Fruit fly (Drosophila melanogaster) whole organism, pupa: ENCODE data around the gene CG3091.

Experiments used
- CG10348 ChIP-seq: fragments of 200-800 bp; sonication (Bioruptor generic); IDR thresholded peaks from 2 replicates; pipeline ENCODE4 v1.3.6; 2022; ENCODE audit warnings: missing biosample characterization, missing genetic modification characterization
- CG12605 ChIP-seq: fragments of 200-800 bp; sonication (Bioruptor generic); IDR thresholded peaks from 2 replicates; pipeline ENCODE4 v1.3.6; 2022; ENCODE audit warnings: missing biosample characterization, missing genetic modification characterization
- CG13204 ChIP-seq: fragments of 200-800 bp; sonication (Bioruptor generic); optimal IDR thresholded peaks from 2 replicates; lab custom pipeline; 2018; ENCODE audit warnings: missing biosample characterization, mild to moderate bottlenecking, missing genetic modification characterization, moderate library complexity
- CG14655 ChIP-seq: fragments of 200-800 bp; sonication (Bioruptor generic); optimal IDR thresholded peaks from 3 replicates; lab custom pipeline; 2017; ENCODE audit warnings: mild to moderate bottlenecking, missing biosample characterization, missing genetic modification reagents, missing genetic modification characterization
- CG15710 ChIP-seq: fragments of 200-800 bp; sonication (Bioruptor generic); optimal IDR thresholded peaks from 2 replicates; lab custom pipeline; 2018; ENCODE audit warnings: missing biosample characterization, mild to moderate bottlenecking, missing genetic modification characterization, moderate library complexity
- CG17806 ChIP-seq: fragments of 200-800 bp; sonication (Bioruptor generic); optimal IDR thresholded peaks from 2 replicates; lab custom pipeline; 2018; ENCODE audit warnings: missing biosample characterization, mild to moderate bottlenecking, missing genetic modification characterization, moderate library complexity
- CG32121 ChIP-seq: fragments of 200-800 bp; sonication (Bioruptor generic); IDR thresholded peaks from 2 replicates; pipeline ENCODE4 v1.3.6; 2022; ENCODE audit warnings: missing biosample characterization, missing genetic modification characterization
- CG34367 ChIP-seq: fragments of 200-800 bp; sonication (Bioruptor generic); optimal IDR thresholded peaks from 2 replicates; lab custom pipeline; 2018; ENCODE audit warnings: missing biosample characterization, mild to moderate bottlenecking, missing genetic modification characterization
- CG4496 ChIP-seq: fragments of 200-800 bp; sonication (Bioruptor generic); IDR thresholded peaks from 3 replicates; pipeline ENCODE4 v1.3.6; 2022; ENCODE audit warnings: missing biosample characterization, missing genetic modification characterization
- CG8159 ChIP-seq: fragments of 200-800 bp; sonication (Bioruptor generic); optimal IDR thresholded peaks from 3 replicates; lab custom pipeline; 2018; ENCODE audit warnings: missing biosample characterization, mild to moderate bottlenecking, missing genetic modification characterization, moderate library complexity
- CG8301 ChIP-seq: fragments of 200-800 bp; sonication (Bioruptor generic); optimal IDR thresholded peaks from 2 replicates; lab custom pipeline; 2018; ENCODE audit warnings: missing biosample characterization, mild to moderate bottlenecking, missing genetic modification characterization
- CG9948 ChIP-seq: fragments of 200-800 bp; sonication (Bioruptor generic); optimal IDR thresholded peaks from 2 replicates; lab custom pipeline; 2018; ENCODE audit warnings: missing biosample characterization, mild to moderate bottlenecking, missing genetic modification characterization, moderate library complexity
- D1 ChIP-seq: fragments of 200-800 bp; sonication (Bioruptor generic); optimal IDR thresholded peaks from 2 replicates; lab custom pipeline; 2018; ENCODE audit warnings: missing biosample characterization, mild to moderate bottlenecking, missing genetic modification characterization, moderate library complexity
- EcR ChIP-seq: fragments of 200-800 bp; sonication (Bioruptor generic); optimal IDR thresholded peaks from 3 replicates; lab custom pipeline; 2019; ENCODE audit warnings: missing biosample characterization, missing genetic modification characterization, mild to moderate bottlenecking, moderate library complexity, missing genetic modification reagents
- Ets98B ChIP-seq: fragments of 200-800 bp; sonication (Bioruptor generic); IDR thresholded peaks from 2 replicates; pipeline ENCODE4 v1.3.6; 2022; ENCODE audit warnings: missing biosample characterization, missing genetic modification characterization
- Pif1A ChIP-seq: fragments of 200-800 bp; sonication (Bioruptor generic); optimal IDR thresholded peaks from 3 replicates; lab custom pipeline; 2016; ENCODE audit warnings: missing biosample characterization, missing genetic modification characterization
- Pif1B ChIP-seq: fragments of 200-800 bp; sonication (Bioruptor generic); optimal IDR thresholded peaks from 3 replicates; lab custom pipeline; 2016; ENCODE audit warnings: missing biosample characterization, missing genetic modification characterization
- Snoo ChIP-seq: fragments of 200-800 bp; sonication (Bioruptor generic); optimal IDR thresholded peaks from 3 replicates; lab custom pipeline; 2017; ENCODE audit warnings: missing biosample characterization, mild to moderate bottlenecking, missing genetic modification characterization, inconsistent platforms
- fd96Ca ChIP-seq: fragments of 200-800 bp; sonication (Bioruptor generic); IDR thresholded peaks from 3 replicates; pipeline ENCODE4 v1.3.6; 2022; ENCODE audit warnings: missing biosample characterization, missing genetic modification characterization
- gl ChIP-seq: fragments of 200-800 bp; sonication (Bioruptor generic); optimal IDR thresholded peaks from 2 replicates; lab custom pipeline; 2018; ENCODE audit warnings: missing biosample characterization, mild to moderate bottlenecking, missing genetic modification characterization
- rn ChIP-seq: fragments of 200-800 bp; sonication (Bioruptor generic); IDR thresholded peaks from 2 replicates; pipeline ENCODE4 v1.3.6; 2022; ENCODE audit warnings: missing biosample characterization, missing genetic modification characterization

Gene CG3091

DNA sequence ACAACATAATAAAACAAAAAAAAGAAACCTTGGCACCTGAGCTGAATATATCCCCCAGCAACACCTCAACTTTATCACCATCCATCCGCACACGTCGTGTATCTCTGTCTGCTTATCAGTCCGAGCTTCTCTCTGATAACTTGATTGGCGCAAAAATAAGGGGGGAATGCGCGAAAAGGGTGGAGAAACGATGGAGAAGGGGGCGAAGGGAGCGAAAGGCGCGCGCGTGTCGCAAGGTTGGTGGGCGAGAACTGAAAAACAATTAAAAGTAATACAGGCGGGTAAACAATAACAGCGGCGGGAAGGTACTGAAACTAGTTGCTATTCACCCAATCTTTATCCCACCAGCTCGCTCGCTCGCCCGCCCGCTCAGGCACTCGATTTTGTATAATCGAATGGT lies 32.3 kb upstream of the CG3091 start:
- TF ChIP-seq CG12605 (GFP tag; lab: Robert Waterston, UW) (no peak), fd96Ca (0 out of 3 replicates have a peak, but pooled peaks have one; percentile 11)

DNA sequence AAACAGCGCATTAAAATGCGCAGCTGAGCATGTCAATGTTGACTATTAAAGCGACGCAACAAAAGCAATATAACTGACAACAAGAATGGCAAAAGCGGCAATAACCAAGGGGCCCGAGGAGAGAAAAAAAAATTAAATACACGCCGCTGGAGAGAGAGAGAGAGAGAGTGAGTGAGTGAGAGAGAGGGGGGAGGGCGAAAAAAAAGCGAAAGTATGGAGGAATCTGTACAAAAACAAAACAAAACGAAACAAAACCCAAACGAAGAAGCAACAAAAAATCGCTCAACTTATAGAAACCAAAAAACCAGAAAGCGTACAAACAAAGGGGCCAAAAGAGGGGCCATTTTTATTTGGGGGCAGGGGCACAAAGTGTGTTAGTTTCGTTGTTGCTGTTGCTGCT lies 29.5 kb upstream of the CG3091 start:
- TF ChIP-seq CG17806 (tag; lab: Kevin White, UChicago): no peak
- TF ChIP-seq CG15710 (tag; lab: Kevin White, UChicago): peak; percentile 2
- no peak for TF ChIP-seq Pif1B (GFP tag; lab: Kevin White, UChicago)
- no peak for TF ChIP-seq CG9948
- TF ChIP-seq Snoo (tag; lab: Kevin White, UChicago): no peak
- peak; percentile 41; the same call in 1 of the 2 replicates for TF ChIP-seq CG12605 (GFP tag; lab: Robert Waterston, UW)
- TF ChIP-seq CG14655 (GFP tag; lab: Kevin White, UChicago): no peak

DNA sequence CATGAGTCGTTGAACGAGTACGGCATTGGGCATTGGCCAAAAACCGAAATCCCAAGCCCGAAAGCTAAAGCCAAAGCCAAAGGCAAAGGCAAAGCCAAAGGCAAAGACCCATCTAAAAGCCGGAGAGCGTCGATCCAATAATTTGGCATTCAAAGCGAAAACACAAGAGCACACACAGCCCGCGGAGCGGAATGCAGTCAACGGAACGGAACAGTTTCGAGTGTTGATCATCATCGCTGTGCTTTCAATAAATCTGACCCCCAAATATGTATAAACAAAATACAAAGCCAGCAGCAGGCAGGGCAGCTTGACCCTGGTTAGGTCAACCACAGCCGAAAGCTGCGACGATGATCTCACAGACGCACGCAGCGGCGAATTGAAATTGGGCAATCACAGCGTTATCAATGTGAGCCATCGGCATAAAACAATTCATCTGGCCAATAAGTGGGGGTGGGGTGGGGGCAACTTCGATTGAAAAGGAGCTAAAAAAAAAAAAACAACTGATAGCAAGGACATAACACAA lies 24.8 kb upstream of the CG3091 start:
- TF ChIP-seq CG15710 (tag; lab: Kevin White, UChicago): no peak
- TF ChIP-seq CG17806 (tag; lab: Kevin White, UChicago): no peak
- TF ChIP-seq EcR (GFP tag; lab: Kevin White, UChicago): no peak
- TF ChIP-seq CG13204 (GFP tag; lab: Kevin White, UChicago): no peak
- TF ChIP-seq D1 (tag; lab: Kevin White, UChicago): no peak
- no peak for TF ChIP-seq Pif1B (GFP tag; lab: Kevin White, UChicago)
- no peak for TF ChIP-seq CG4496
- no peak for TF ChIP-seq CG10348 (GFP tag; lab: Robert Waterston, UW)
- TF ChIP-seq CG12605 (GFP tag; lab: Robert Waterston, UW): no peak
- TF ChIP-seq rn (GFP tag; lab: Robert Waterston, UW): no peak
- TF ChIP-seq Snoo (tag; lab: Kevin White, UChicago): no peak
- no peak for TF ChIP-seq CG8301 (tag; lab: Kevin White, UChicago)
- no peak for TF ChIP-seq CG9948
- TF ChIP-seq fd96Ca: no peak
- TF ChIP-seq CG34367 (tag; lab: Kevin White, UChicago): no peak

DNA sequence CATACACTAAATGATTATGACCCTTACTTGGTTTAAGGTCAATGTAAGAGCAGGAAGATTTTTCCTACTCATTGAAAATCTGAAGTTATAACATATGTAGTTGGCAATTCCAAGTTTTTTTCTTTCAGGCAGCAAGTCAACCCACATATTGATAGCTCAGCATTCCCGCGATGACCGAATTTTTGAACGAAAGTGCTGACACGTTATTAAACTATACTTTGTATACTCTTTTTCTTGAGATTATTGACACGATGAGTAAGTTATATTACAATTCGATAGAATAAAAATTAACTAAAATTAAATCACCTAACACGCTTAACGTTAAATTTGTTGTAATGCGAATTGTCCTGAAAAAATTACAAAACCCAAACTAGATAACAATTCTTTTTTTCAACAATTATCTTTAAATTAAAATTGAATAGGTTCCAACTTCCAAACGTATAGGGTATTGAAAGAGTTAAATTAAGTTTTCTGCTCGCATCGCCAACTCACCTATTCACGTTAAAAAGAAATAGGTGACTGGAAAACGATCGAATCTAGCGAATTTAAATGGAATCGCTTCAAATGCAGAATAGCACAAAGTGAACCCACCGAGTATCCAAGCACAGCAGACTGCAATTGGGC lies 21.4 kb upstream of the CG3091 start, which contains the start of gene Vml:
Vml (plus strand) TSS at position 574 of the 624 bp plus-strand sequence.
- TF ChIP-seq CG17806 (tag; lab: Kevin White, UChicago): no peak
- TF ChIP-seq CG34367 (tag; lab: Kevin White, UChicago): no peak
- TF ChIP-seq, all 21 proteins: peak for 0

DNA sequence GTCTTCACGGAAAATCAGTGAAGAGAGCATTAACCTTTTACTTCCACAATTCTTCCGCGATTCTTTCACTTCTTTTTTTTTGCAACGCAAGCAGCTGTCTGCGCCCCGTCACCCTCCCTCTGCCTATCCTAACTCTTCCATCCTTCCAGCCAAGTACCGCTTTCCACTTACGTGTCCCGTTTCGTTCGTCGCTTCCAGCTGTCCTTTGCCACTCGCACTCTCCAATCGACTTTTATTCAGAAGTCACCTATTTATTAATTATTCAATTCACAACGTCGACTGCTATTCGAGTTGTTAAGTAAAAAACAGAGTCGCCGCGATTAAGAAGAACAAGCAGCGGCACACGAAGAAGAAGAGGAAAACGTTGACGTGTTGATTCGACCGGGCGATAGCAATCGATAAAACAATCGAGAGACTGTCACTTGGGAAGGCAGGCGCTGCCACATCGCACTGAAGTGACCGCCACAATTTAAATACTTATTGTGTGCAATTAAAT lies 20.8 kb upstream of the CG3091 start, which contains the start of gene Grp170:
Grp170 (minus strand) TSS at position 365 of the 496 bp plus-strand sequence.
- TF ChIP-seq CG10348 (GFP tag; lab: Robert Waterston, UW) (no peak), Pif1A (no peak), EcR (GFP tag; lab: Kevin White, UChicago) (peak; percentile 93), CG8301 (tag; lab: Kevin White, UChicago) (no peak), D1 (tag; lab: Kevin White, UChicago) (no peak), CG17806 (tag; lab: Kevin White, UChicago) (no peak), CG4496 (no peak), fd96Ca (no peak; the same call in 2 of the 3 replicates), CG34367 (tag; lab: Kevin White, UChicago) (no peak), CG13204 (GFP tag; lab: Kevin White, UChicago) (peak; percentile 5), Pif1B (GFP tag; lab: Kevin White, UChicago) (peak; percentile 28), CG32121 (GFP tag; lab: Robert Waterston, UW) (no peak), CG14655 (GFP tag; lab: Kevin White, UChicago) (no peak), Ets98B (no peak; the same call in 1 of the 2 replicates), gl (tag; lab: Kevin White, UChicago) (no peak)

DNA sequence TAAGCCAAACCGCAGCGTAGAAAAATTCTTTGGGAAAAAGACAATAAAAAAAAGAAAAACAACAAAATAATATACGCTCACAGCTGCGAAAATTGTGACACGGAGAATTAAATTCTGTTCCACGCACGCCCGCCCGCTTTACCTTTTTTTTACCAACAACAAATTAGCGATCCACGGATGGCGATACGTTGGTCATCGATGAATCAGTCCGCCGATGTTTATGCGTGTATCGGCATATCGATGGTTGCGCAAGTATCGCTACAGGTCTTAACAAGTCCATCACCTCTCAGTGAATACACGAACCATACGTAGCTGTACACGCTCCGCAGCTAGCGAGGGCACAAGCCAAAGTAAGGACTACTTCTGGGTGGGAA lies 16.5 kb upstream of the CG3091 start, which contains the start of gene CG2924:
CG2924 (minus strand) TSS at position 205 of the 374 bp plus-strand sequence.
- TF ChIP-seq CG4496 (peak; percentile 26; the same call in 2 of the 3 replicates), CG8159 (no peak), CG32121 (GFP tag; lab: Robert Waterston, UW) (no peak), Ets98B (peak; percentile 33), rn (GFP tag; lab: Robert Waterston, UW) (peak; percentile 37; the same call in 1 of the 2 replicates)
